Worm (Caenorhabditis elegans): ENCODE results near the gene H11L12.1.

ce11 chrX:17714342-17715011 is 3.0 kb upstream of the H11L12.1 start, which contains the start of gene cTel55X.1:
- peak; percentile 29 for TF ChIP-seq fos-1 (tag; optimal IDR thresholded peaks at IDR 0.05)
- no peak for TF ChIP-seq alr-1 (tag; optimal IDR thresholded peaks at IDR 0.05)
- TF ChIP-seq crh-2 (tag; optimal IDR thresholded peaks at IDR 0.05): no peak
- no peak for TF ChIP-seq R02D3.7 (tag; optimal IDR thresholded peaks at IDR 0.05)
- TF ChIP-seq nhr-11 (tag; optimal IDR thresholded peaks at IDR 0.05): no peak
- TF ChIP-seq aly-2 (tag; optimal IDR thresholded peaks at IDR 0.05): no peak
- no peak for TF ChIP-seq nhr-10 (tag; optimal IDR thresholded peaks at IDR 0.05)
- no peak for TF ChIP-seq nhr-12 (tag; optimal IDR thresholded peaks at IDR 0.05)
- TF ChIP-seq nhr-77 (tag; optimal IDR thresholded peaks at IDR 0.05): no peak
- no peak for TF ChIP-seq lin-13 (GFP tag; optimal IDR thresholded peaks at IDR 0.05)
- TF ChIP-seq lin-11 (tag; optimal IDR thresholded peaks at IDR 0.05): no peak
- TF ChIP-seq lsy-2 (tag; optimal IDR thresholded peaks at IDR 0.05): no peak
- TF ChIP-seq zag-1 (tag; optimal IDR thresholded peaks at IDR 0.05): no peak
- TF ChIP-seq egl-27 (tag; optimal IDR thresholded peaks at IDR 0.05): no peak
